Fruit fly (Drosophila melanogaster): ENCODE results near the gene Nufip.

dm6 chr3L:18746169-18746568, 2.0 kb downstream of the Nufip start:
- TF ChIP-seq CG12605 (GFP tag; IDR thresholded peaks at IDR 0.05) (no peak), CG9948 (tag; optimal IDR thresholded peaks at IDR 0.05) (no peak), Ets98B (GFP tag; IDR thresholded peaks at IDR 0.05) (no peak), D1 (tag; optimal IDR thresholded peaks at IDR 0.05) (no peak), CG13204 (GFP tag; optimal IDR thresholded peaks at IDR 0.05) (no peak), Snoo (tag; optimal IDR thresholded peaks at IDR 0.05) (no peak), CG17806 (tag; optimal IDR thresholded peaks at IDR 0.05) (no peak), fd96Ca (GFP tag; IDR thresholded peaks at IDR 0.05) (no peak), gl (tag; optimal IDR thresholded peaks at IDR 0.05) (no peak), Pif1A (GFP tag; optimal IDR thresholded peaks at IDR 0.05) (no peak), Pif1B (GFP tag; optimal IDR thresholded peaks at IDR 0.05) (no peak), CG10348 (GFP tag; IDR thresholded peaks at IDR 0.05) (no peak), CG4496 (GFP tag; IDR thresholded peaks at IDR 0.05) (no peak)
